Fruit fly (Drosophila melanogaster): Measurements from ENCODE around the gene CG34007.

CG34007 gene

dm6 chr2L:20478549-20479238 lies 16.1 kb upstream of the CG34007 start:
- TF ChIP-seq CG11696 (GFP tag; IDR thresholded peaks at IDR 0.05) (no peak), CG18262 (tag; optimal IDR thresholded peaks at IDR 0.05) (peak; percentile 53), ci (GFP tag; IDR thresholded peaks at IDR 0.05) (0 out of 3 replicates have a peak, but pooled peaks have one; percentile 32), Usf (GFP tag; optimal IDR thresholded peaks at IDR 0.05) (no peak), CG10543 (GFP tag; optimal IDR thresholded peaks at IDR 0.05) (no peak), Sox102F (GFP tag; optimal IDR thresholded peaks at IDR 0.05) (peak; percentile 57), CG30403 (GFP tag; optimal IDR thresholded peaks at IDR 0.05) (peak; percentile 21), Ets97D (GFP tag; optimal IDR thresholded peaks at IDR 0.05) (no peak), Elba2 (GFP tag; optimal IDR thresholded peaks at IDR 0.05) (no peak), CG31441 (GFP tag; IDR thresholded peaks at IDR 0.05) (peak; percentile 57; the same call in 1 of the 2 replicates), crol (GFP tag; IDR thresholded peaks at IDR 0.05) (peak; percentile 76), phol (tag; optimal IDR thresholded peaks at IDR 0.05) (peak; percentile 43), fd3F (GFP tag; optimal IDR thresholded peaks at IDR 0.05) (no peak), CG7839 (tag; optimal IDR thresholded peaks at IDR 0.05) (peak; percentile 37), CG2712 (tag; optimal IDR thresholded peaks at IDR 0.05) (peak; percentile 48), grau (tag; optimal IDR thresholded peaks at IDR 0.05) (peak; percentile 24), aop (GFP tag; IDR thresholded peaks at IDR 0.05) (no peak), onecut (GFP tag; IDR thresholded peaks at IDR 0.05) (no peak), slou (GFP tag; optimal IDR thresholded peaks at IDR 0.05) (no peak), Fer1 (GFP tag; optimal IDR thresholded peaks at IDR 0.05) (no peak), Med (GFP tag) (peak; percentile 46), CG13296 (GFP tag; optimal IDR thresholded peaks at IDR 0.05) (no peak), CG1024 (GFP tag; IDR thresholded peaks at IDR 0.05) (no peak), D19A (tag; optimal IDR thresholded peaks at IDR 0.05) (peak; percentile 73), CG17359 (tag; optimal IDR thresholded peaks at IDR 0.05) (peak; percentile 21), CG10979 (tag; optimal IDR thresholded peaks at IDR 0.05) (peak; percentile 47), peb (GFP tag; IDR thresholded peaks at IDR 0.05) (no peak), caup (GFP tag; optimal IDR thresholded peaks at IDR 0.05; ENCODE audit: severe bottlenecking) (no peak), esg (GFP tag; conservative IDR thresholded peaks at IDR 0.05) (0 out of 2 replicates have a peak, but pooled peaks have one; percentile 10), ATbp (GFP tag; optimal IDR thresholded peaks at IDR 0.05) (peak; percentile 23), Hr51 (GFP tag; optimal IDR thresholded peaks at IDR 0.05) (peak in 1 of 2 experiments; percentile 51), gcm2 (GFP tag; optimal IDR thresholded peaks at IDR 0.05) (no peak), CG6791 (GFP tag; IDR thresholded peaks at IDR 0.05; ENCODE audit: partially characterized antibody) (no peak), CG1602 (GFP tag; optimal IDR thresholded peaks at IDR 0.05) (peak; percentile 7), lilli (GFP tag; optimal IDR thresholded peaks at IDR 0.05) (no peak), CG2678 (tag; optimal IDR thresholded peaks at IDR 0.05) (peak; percentile 41), CG7556 (GFP tag; optimal IDR thresholded peaks at IDR 0.05) (peak; percentile 21), chm (GFP tag; IDR thresholded peaks at IDR 0.05) (peak; percentile 57; the same call in 1 of the 2 replicates), CG13424 (tag; optimal IDR thresholded peaks at IDR 0.05) (peak; percentile 24), fd102C (GFP tag; optimal IDR thresholded peaks at IDR 0.05) (no peak), amos (GFP tag; IDR thresholded peaks at IDR 0.05; ENCODE audit: partially characterized antibody) (no peak), Side (GFP tag; optimal IDR thresholded peaks at IDR 0.05) (no peak), Dll (GFP tag; IDR thresholded peaks at IDR 0.05; ENCODE audit: partially characterized antibody) (no peak), Poxn (GFP tag; IDR thresholded peaks at IDR 0.05) (no peak), CG32532 (GFP tag; IDR thresholded peaks at IDR 0.05) (no peak; the same call in 1 of the 2 replicates), sens (GFP tag) (peak; percentile 85), CG10267 (tag; optimal IDR thresholded peaks at IDR 0.05) (peak; percentile 24), sob (GFP tag; IDR thresholded peaks at IDR 0.05) (no peak), CG16815 (GFP tag; optimal IDR thresholded peaks at IDR 0.05) (peak; percentile 11)

Measured in whole organism, embryonic.